Worm (Caenorhabditis elegans) whole organism, midembryonic: Measurements from ENCODE around the gene col-163.

ENCODE experiments used
- T22C8.4 ChIP-seq: fragments of 200-800 bp; sonication (Bioruptor generic); IDR thresholded peaks from 2 replicates; pipeline ENCODE4 v1.3.6; 2022; ENCODE audit warnings: missing genetic modification characterization, missing compliant biosample characterization
- klf-2 ChIP-seq: fragments of 200-800 bp; sonication (Bioruptor generic); conservative IDR thresholded peaks from 2 replicates; pipeline ENCODE4 v1.3.6; 2022; ENCODE audit warnings: missing genetic modification reagents, missing genetic modification characterization, missing compliant biosample characterization
- med-1 ChIP-seq: sonication (generic microtip); optimal IDR thresholded peaks from 2 replicates; lab custom pipeline; 2017; ENCODE audit warnings: missing genetic modification characterization, mild to moderate bottlenecking, missing compliant biosample characterization, antibody characterized with exemption, missing genetic modification reagents; ENCODE audit not compliant: insufficient read depth
- ztf-29 ChIP-seq: fragments of 200-800 bp; sonication (Bioruptor generic); IDR thresholded peaks from 2 replicates; pipeline ENCODE4 v1.3.6; 2022; ENCODE audit warnings: missing genetic modification reagents, missing genetic modification characterization, missing compliant biosample characterization

- TF ChIP-seq ztf-29 (GFP tag; lab: Robert Waterston, UW): no peak
- no peak for TF ChIP-seq klf-2 (GFP tag; lab: Robert Waterston, UW)
- no peak for TF ChIP-seq T22C8.4 (GFP tag; lab: Robert Waterston, UW)
- TF ChIP-seq med-1 (GFP tag; lab: Kevin White, UChicago): no peak
Observed at ce11 chrV:20639294-20639693, 39.4 kb downstream of the col-163 start, which contains the start of gene srxa-14.
